Worm (Caenorhabditis elegans): ENCODE data around the gene old-2.

The old-2 gene

ce11 chrII:9800251-9800650, 49.1 kb downstream of the old-2 start, which contains the start of gene cyp-13A5:
cyp-13A5 (minus strand) TSS chrII:9800362.
- TF ChIP-seq tbx-37 (GFP tag; conservative IDR thresholded peaks at IDR 0.05) (no peak), hnd-1 (tag; optimal IDR thresholded peaks at IDR 0.05) (no peak), scrt-1 (GFP tag; IDR thresholded peaks at IDR 0.05) (no peak), hmg-4 (GFP tag; optimal IDR thresholded peaks at IDR 0.05) (no peak), F13C5.2 (tag; optimal IDR thresholded peaks at IDR 0.05) (no peak), flt-1 (GFP tag; IDR thresholded peaks at IDR 0.05) (no peak), tbx-11 (GFP tag; IDR thresholded peaks at IDR 0.05) (no peak), hmbx-1 (tag; optimal IDR thresholded peaks at IDR 0.05) (no peak), aly-1 (tag; optimal IDR thresholded peaks at IDR 0.05) (no peak)

- TF ChIP-seq ceh-36 (tag; optimal IDR thresholded peaks at IDR 0.05) (no peak), aly-1 (tag; optimal IDR thresholded peaks at IDR 0.05) (no peak)
Measured at ce11 chrII:9797664-9798063, 51.7 kb downstream of the old-2 start, which contains the start of gene cyp-13A4. cyp-13A4 (minus strand) TSS chrII:9797740.
